Fruit fly (Drosophila melanogaster): ENCODE measurements around the gene Cortactin.
A peak's percentile ranks its signal among the peaks of the same experiment; 100 is the strongest.

Cortactin gene

dm6 chr3R:21064000-21064924, at the start of gene Cortactin:
Cortactin (minus strand) TSS chr3R:21064471.
- peak; percentile 41 for TF ChIP-seq EcR (GFP tag; optimal IDR thresholded peaks at IDR 0.05)
- TF ChIP-seq CG4496 (GFP tag; IDR thresholded peaks at IDR 0.05): no peak

dm6 chr3R:21112742-21113465, 48.6 kb upstream of the Cortactin start:
- TF ChIP-seq Snoo (tag; optimal IDR thresholded peaks at IDR 0.05) (peak; percentile 56), Pif1B (GFP tag; optimal IDR thresholded peaks at IDR 0.05) (peak; percentile 78), CG17806 (tag; optimal IDR thresholded peaks at IDR 0.05) (peak; percentile 77), Pif1A (GFP tag; optimal IDR thresholded peaks at IDR 0.05) (no peak), Ets98B (GFP tag; IDR thresholded peaks at IDR 0.05) (peak; percentile 91), EcR (GFP tag; optimal IDR thresholded peaks at IDR 0.05) (no peak), CG14655 (GFP tag; optimal IDR thresholded peaks at IDR 0.05) (no peak), CG10348 (GFP tag; IDR thresholded peaks at IDR 0.05) (0 out of 2 replicates have a peak, but pooled peaks have one; percentile 10), CG34367 (tag; optimal IDR thresholded peaks at IDR 0.05) (no peak), CG4496 (GFP tag; IDR thresholded peaks at IDR 0.05) (peak; percentile 92), CG12605 (GFP tag; IDR thresholded peaks at IDR 0.05) (peak; percentile 90), D1 (tag; optimal IDR thresholded peaks at IDR 0.05) (no peak), CG8159 (tag; optimal IDR thresholded peaks at IDR 0.05) (peak; percentile 61), rn (GFP tag; IDR thresholded peaks at IDR 0.05) (peak; percentile 38; the same call in 1 of the 2 replicates), CG32121 (GFP tag; IDR thresholded peaks at IDR 0.05) (peak; percentile 86), gl (tag; optimal IDR thresholded peaks at IDR 0.05) (peak; percentile 8), CG15710 (tag; optimal IDR thresholded peaks at IDR 0.05) (peak; percentile 49), fd96Ca (GFP tag; IDR thresholded peaks at IDR 0.05) (peak; percentile 88), CG9948 (tag; optimal IDR thresholded peaks at IDR 0.05) (peak; percentile 62), CG8301 (tag; optimal IDR thresholded peaks at IDR 0.05) (peak; percentile 85), CG13204 (GFP tag; optimal IDR thresholded peaks at IDR 0.05) (no peak)

- no peak for TF ChIP-seq CG14655 (GFP tag; optimal IDR thresholded peaks at IDR 0.05)
- peak; percentile 89 for TF ChIP-seq EcR (GFP tag; optimal IDR thresholded peaks at IDR 0.05)
- TF ChIP-seq CG8301 (tag; optimal IDR thresholded peaks at IDR 0.05): peak; percentile 55
- peak; percentile 44 for TF ChIP-seq Ets98B (GFP tag; IDR thresholded peaks at IDR 0.05)
- TF ChIP-seq CG32121 (GFP tag; IDR thresholded peaks at IDR 0.05): 0 out of 2 replicates have a peak, but pooled peaks have one; percentile 10
- TF ChIP-seq CG34367 (tag; optimal IDR thresholded peaks at IDR 0.05): no peak
- TF ChIP-seq CG17806 (tag; optimal IDR thresholded peaks at IDR 0.05): peak; percentile 16
- peak; percentile 18 for TF ChIP-seq CG9948 (tag; optimal IDR thresholded peaks at IDR 0.05)
- TF ChIP-seq fd96Ca (GFP tag; IDR thresholded peaks at IDR 0.05): 0 out of 3 replicates have a peak, but pooled peaks have one; percentile 57
- TF ChIP-seq Pif1B (GFP tag; optimal IDR thresholded peaks at IDR 0.05): no peak
- TF ChIP-seq CG4496 (GFP tag; IDR thresholded peaks at IDR 0.05): 0 out of 3 replicates have a peak, but pooled peaks have one; percentile 6
- peak; percentile 3 for TF ChIP-seq CG8159 (tag; optimal IDR thresholded peaks at IDR 0.05)
Measured at dm6 chr3R:21111964-21112740, 47.9 kb upstream of the Cortactin start.

dm6 chr3R:21111046-21111480, 46.8 kb upstream of the Cortactin start, which contains the start of gene Rab11:
Rab11 (plus strand) TSS chr3R:21111408.
- TF ChIP-seq CG12605 (GFP tag; IDR thresholded peaks at IDR 0.05): no peak
- TF ChIP-seq Snoo (tag; optimal IDR thresholded peaks at IDR 0.05): no peak
- TF ChIP-seq CG15710 (tag; optimal IDR thresholded peaks at IDR 0.05): peak; percentile 43
- TF ChIP-seq CG8159 (tag; optimal IDR thresholded peaks at IDR 0.05): peak; percentile 39
- peak; percentile 12 for TF ChIP-seq CG34367 (tag; optimal IDR thresholded peaks at IDR 0.05)

dm6 chr3R:21109712-21110111, 45.4 kb upstream of the Cortactin start:
- TF ChIP-seq Pif1B (GFP tag; optimal IDR thresholded peaks at IDR 0.05) (no peak), EcR (GFP tag; optimal IDR thresholded peaks at IDR 0.05) (no peak), CG13204 (GFP tag; optimal IDR thresholded peaks at IDR 0.05) (no peak), CG32121 (GFP tag; IDR thresholded peaks at IDR 0.05) (no peak), Snoo (tag; optimal IDR thresholded peaks at IDR 0.05) (no peak), CG8159 (tag; optimal IDR thresholded peaks at IDR 0.05) (no peak), Ets98B (GFP tag; IDR thresholded peaks at IDR 0.05) (no peak), D1 (tag; optimal IDR thresholded peaks at IDR 0.05) (no peak), CG15710 (tag; optimal IDR thresholded peaks at IDR 0.05) (no peak), CG8301 (tag; optimal IDR thresholded peaks at IDR 0.05) (no peak), gl (tag; optimal IDR thresholded peaks at IDR 0.05) (no peak), CG14655 (GFP tag; optimal IDR thresholded peaks at IDR 0.05) (no peak), CG12605 (GFP tag; IDR thresholded peaks at IDR 0.05) (no peak), CG17806 (tag; optimal IDR thresholded peaks at IDR 0.05) (no peak), CG9948 (tag; optimal IDR thresholded peaks at IDR 0.05) (no peak), CG10348 (GFP tag; IDR thresholded peaks at IDR 0.05) (no peak), Pif1A (GFP tag; optimal IDR thresholded peaks at IDR 0.05) (no peak), fd96Ca (GFP tag; IDR thresholded peaks at IDR 0.05) (no peak)

Measured in whole organism, pupa.